1 worm cellular context compared by ENCODE assay signal in genomic region chrIV:10425129-10425528, ce11.
A peak's percentile ranks its signal among the peaks of the same experiment; 100 is the strongest.
TF ChIP-seq lines count a peak whose summit lies in the region.

No protein-coding gene starts in this region.

TF ChIP-seq in whole organism, L1 larva, 84 proteins besides CTCF, POLR2A, EP300 and RAD21 (continued from another document):
- TF ChIP-seq nhr-11 (tag; optimal IDR thresholded peaks at IDR 0.05; lab: Kevin White, UChicago) (no peak), sup-37 (GFP tag; optimal IDR thresholded peaks at IDR 0.05; lab: Kevin White, UChicago) (no peak), unc-86 (tag; optimal IDR thresholded peaks at IDR 0.05; lab: Kevin White, UChicago) (no peak), sptf-1 (tag; optimal IDR thresholded peaks at IDR 0.05; lab: Kevin White, UChicago) (no peak), xbp-1 (tag; optimal IDR thresholded peaks at IDR 0.05; lab: Kevin White, UChicago) (peak; percentile 4), hlh-4 (tag; optimal IDR thresholded peaks at IDR 0.05; lab: Kevin White, UChicago) (no peak), ets-5 (GFP tag; IDR thresholded peaks at IDR 0.05; lab: Robert Waterston, UW) (no peak), nhr-28 (tag; optimal IDR thresholded peaks at IDR 0.05; lab: Kevin White, UChicago) (no peak), lir-3 (tag; optimal IDR thresholded peaks at IDR 0.05; lab: Kevin White, UChicago; ENCODE audit: poor library complexity) (no peak), sox-4 (tag; optimal IDR thresholded peaks at IDR 0.05; lab: Kevin White, UChicago) (no peak), ceh-90 (tag; optimal IDR thresholded peaks at IDR 0.05; lab: Kevin White, UChicago) (no peak), mdl-1 (tag; optimal IDR thresholded peaks at IDR 0.05; lab: Kevin White, UChicago) (no peak), unc-130 (tag; optimal IDR thresholded peaks at IDR 0.05; lab: Kevin White, UChicago) (no peak), lin-14 (GFP tag; optimal IDR thresholded peaks at IDR 0.05; lab: Kevin White, UChicago) (peak; percentile 38), ztf-4 (tag; optimal IDR thresholded peaks at IDR 0.05; lab: Kevin White, UChicago) (no peak), hlh-17 (GFP tag; optimal IDR thresholded peaks at IDR 0.05; lab: Kevin White, UChicago; ENCODE audit: borderline replicate concordance) (no peak), tlp-1 (tag; optimal IDR thresholded peaks at IDR 0.05; lab: Kevin White, UChicago) (no peak), nhr-20 (tag; optimal IDR thresholded peaks at IDR 0.05; lab: Kevin White, UChicago) (peak; percentile 22), lin-39 (tag; optimal IDR thresholded peaks at IDR 0.05; lab: Kevin White, UChicago) (no peak), blmp-1 (tag; optimal IDR thresholded peaks at IDR 0.05; lab: Kevin White, UChicago) (peak; percentile 7), ces-1 (GFP tag; optimal IDR thresholded peaks at IDR 0.05; lab: Kevin White, UChicago) (no peak), snpc-4 (tag; optimal IDR thresholded peaks at IDR 0.05; lab: Kevin White, UChicago) (no peak), unc-98 (GFP tag; IDR thresholded peaks at IDR 0.05; lab: Robert Waterston, UW) (no peak), pqm-1 (tag; optimal IDR thresholded peaks at IDR 0.05; lab: Kevin White, UChicago) (no peak), mep-1 (tag; optimal IDR thresholded peaks at IDR 0.05; lab: Kevin White, UChicago) (peak; percentile 34), nhr-47 (tag; optimal IDR thresholded peaks at IDR 0.05; lab: Kevin White, UChicago) (no peak), lsy-2 (tag; optimal IDR thresholded peaks at IDR 0.05; lab: Kevin White, UChicago) (peak; percentile 19 to 61), lin-15B (tag; optimal IDR thresholded peaks at IDR 0.05; lab: Kevin White, UChicago) (no peak), C04F5.9 (tag; optimal IDR thresholded peaks at IDR 0.05; lab: Kevin White, UChicago) (no peak), fos-1 (tag; optimal IDR thresholded peaks at IDR 0.05; lab: Kevin White, UChicago) (no peak), dsc-1 (tag; optimal IDR thresholded peaks at IDR 0.05; lab: Kevin White, UChicago) (no peak), skn-1 (tag; optimal IDR thresholded peaks at IDR 0.05; lab: Kevin White, UChicago) (peak; percentile 5), ceh-82 (tag; optimal IDR thresholded peaks at IDR 0.05; lab: Kevin White, UChicago) (peak in 1 of 3 experiments; percentile 5), pax-3 (tag; optimal IDR thresholded peaks at IDR 0.05; lab: Kevin White, UChicago) (no peak), zip-4 (GFP tag; optimal IDR thresholded peaks at IDR 0.05; lab: Kevin White, UChicago) (no peak), alr-1 (tag; optimal IDR thresholded peaks at IDR 0.05; lab: Kevin White, UChicago; ENCODE audit: borderline replicate concordance) (no peak), zag-1 (tag; optimal IDR thresholded peaks at IDR 0.05; lab: Kevin White, UChicago) (no peak), nhr-12 (tag; optimal IDR thresholded peaks at IDR 0.05; lab: Kevin White, UChicago) (no peak), ceh-63 (GFP tag; optimal IDR thresholded peaks at IDR 0.05; lab: Kevin White, UChicago) (no peak)
TF ChIP-seq in whole organism, L1 larva: peak in this region for 17.
